Fruit fly (Drosophila melanogaster) whole organism, embryonic: ENCODE measurements around the gene Rpp14b.

ENCODE experiments used
- Ada2b ChIP-seq: fragments of 200-800 bp; sonication (Bioruptor generic); IDR thresholded peaks from 2 replicates; pipeline ENCODE4 v1.3.6; 2022; ENCODE audit warnings: missing biosample characterization, missing genetic modification characterization
- BtbVII ChIP-seq: fragments of 200-800 bp; sonication (Bioruptor generic); optimal IDR thresholded peaks from 3 replicates; lab custom pipeline; 2017; ENCODE audit warnings: missing biosample characterization, mild to moderate bottlenecking, missing genetic modification characterization
- Bteb2 ChIP-seq: fragments of 200-800 bp; sonication (Bioruptor generic); optimal IDR thresholded peaks from 2 replicates; lab custom pipeline; 2016; ENCODE audit warnings: missing biosample characterization, missing genetic modification characterization
- CG13287 ChIP-seq: fragments of 200-800 bp; sonication (Bioruptor generic); IDR thresholded peaks from 2 replicates; pipeline ENCODE4 v1.3.6; 2022; ENCODE audit warnings: missing biosample characterization, missing genetic modification characterization; ENCODE audit not compliant: partially characterized antibody
- CG13424 ChIP-seq: fragments of 200-800 bp; sonication (Bioruptor generic); optimal IDR thresholded peaks from 2 replicates; lab custom pipeline; 2019; ENCODE audit warnings: missing biosample characterization, mild to moderate bottlenecking, missing genetic modification characterization, moderate library complexity
- CG1603 ChIP-seq: fragments of 200-800 bp; sonication (Bioruptor generic); optimal IDR thresholded peaks from 2 replicates; lab custom pipeline; 2019; ENCODE audit warnings: missing biosample characterization, mild to moderate bottlenecking, missing genetic modification characterization, moderate library complexity
- CG16813 ChIP-seq: fragments of 200-800 bp; sonication (Bioruptor generic); IDR thresholded peaks from 3 replicates; pipeline ENCODE4 v1.3.6; 2022; ENCODE audit warnings: missing biosample characterization, missing genetic modification characterization; ENCODE audit not compliant: partially characterized antibody
- CG17328 ChIP-seq: fragments of 200-800 bp; sonication (Bioruptor generic); IDR thresholded peaks from 2 replicates; pipeline ENCODE4 v1.3.6; 2022; ENCODE audit warnings: missing biosample characterization, missing genetic modification characterization
- CG17385 ChIP-seq: fragments of 200-800 bp; sonication (Bioruptor generic); optimal IDR thresholded peaks from 3 replicates; lab custom pipeline; 2018; ENCODE audit warnings: missing biosample characterization, mild to moderate bottlenecking, missing genetic modification characterization
- CG17612 ChIP-seq: fragments of 200-800 bp; sonication (Bioruptor generic); IDR thresholded peaks from 2 replicates; pipeline ENCODE4 v1.3.6; 2022; ENCODE audit warnings: missing biosample characterization, missing genetic modification characterization
- CG17912 ChIP-seq: fragments of 200-800 bp; sonication (Bioruptor generic); optimal IDR thresholded peaks from 2 replicates; lab custom pipeline; 2018; ENCODE audit warnings: missing biosample characterization, mild to moderate bottlenecking, missing genetic modification characterization
- CG2116 ChIP-seq: fragments of 200-800 bp; sonication (Bioruptor generic); optimal IDR thresholded peaks from 3 replicates; lab custom pipeline; 2018; ENCODE audit warnings: missing biosample characterization, mild to moderate bottlenecking, missing genetic modification characterization
- CG2202 ChIP-seq: fragments of 200-800 bp; sonication (Bioruptor generic); optimal IDR thresholded peaks from 2 replicates; lab custom pipeline; 2018; ENCODE audit warnings: missing biosample characterization, mild to moderate bottlenecking, missing genetic modification characterization
- CG31441 ChIP-seq: fragments of 200-800 bp; sonication (Bioruptor generic); IDR thresholded peaks from 2 replicates; pipeline ENCODE4 v1.3.6; 2022; ENCODE audit warnings: missing biosample characterization, missing genetic modification characterization
- CG4707 ChIP-seq: fragments of 200-800 bp; sonication (Bioruptor generic); optimal IDR thresholded peaks from 2 replicates; lab custom pipeline; 2018; ENCODE audit warnings: missing biosample characterization, mild to moderate bottlenecking, missing genetic modification characterization, moderate library complexity
- CG6689 ChIP-seq: fragments of 200-800 bp; sonication (Bioruptor generic); IDR thresholded peaks from 2 replicates; pipeline ENCODE4 v1.3.6; 2022; ENCODE audit warnings: missing biosample characterization, missing genetic modification characterization
- CG7745 ChIP-seq: fragments of 200-800 bp; sonication (Bioruptor generic); optimal IDR thresholded peaks from 2 replicates; lab custom pipeline; 2018; ENCODE audit warnings: missing biosample characterization, mild to moderate bottlenecking, missing genetic modification characterization, moderate library complexity
- CG7928 ChIP-seq: fragments of 200-800 bp; sonication (Bioruptor generic); optimal IDR thresholded peaks from 2 replicates; lab custom pipeline; 2017; ENCODE audit warnings: missing biosample characterization, mild to moderate bottlenecking, missing genetic modification characterization
- CG8478 ChIP-seq: fragments of >200 bp; optimal IDR thresholded peaks from 2 replicates; lab custom pipeline; 2018
- CG9876 ChIP-seq: fragments of 200-800 bp; sonication (Bioruptor generic); optimal IDR thresholded peaks from 2 replicates; lab custom pipeline; 2016; ENCODE audit warnings: missing biosample characterization, missing genetic modification characterization
- CTCF ChIP-seq: fragments of 200-800 bp; sonication (Bioruptor generic); optimal IDR thresholded peaks from 2 replicates; lab custom pipeline; 2017; ENCODE audit warnings: missing biosample characterization, mild to moderate bottlenecking, missing genetic modification characterization, moderate library complexity
- D19A ChIP-seq: fragments of 200-800 bp; optimal IDR thresholded peaks from 3 replicates; lab custom pipeline; 2019; ENCODE audit warnings: missing biosample characterization, mild to moderate bottlenecking, missing genetic modification characterization, moderate library complexity
- Dp ChIP-seq: fragments of 200-800 bp; sonication (Bioruptor generic); optimal IDR thresholded peaks from 2 replicates; lab custom pipeline; 2018; ENCODE audit warnings: missing biosample characterization, mild to moderate bottlenecking, missing genetic modification characterization, moderate library complexity
- Dref ChIP-seq: fragments of 200-800 bp; sonication (Bioruptor generic); IDR thresholded peaks from 2 replicates; pipeline ENCODE4 v1.3.6; 2022; ENCODE audit warnings: missing biosample characterization, missing genetic modification characterization
- H15 ChIP-seq: fragments of 200-800 bp; sonication (Bioruptor generic); IDR thresholded peaks from 3 replicates; pipeline ENCODE4 v1.3.6; 2022; ENCODE audit warnings: missing biosample characterization, missing genetic modification characterization
- Hand ChIP-seq: fragments of 200-800 bp; sonication (Bioruptor generic); optimal IDR thresholded peaks from 2 replicates; lab custom pipeline; 2017; ENCODE audit warnings: mild to moderate bottlenecking, missing biosample characterization, missing genetic modification reagents, missing genetic modification characterization
- Hey ChIP-seq: fragments of 200-800 bp; sonication (Bioruptor generic); optimal IDR thresholded peaks from 3 replicates; lab custom pipeline; 2018; ENCODE audit warnings: missing biosample characterization, mild to moderate bottlenecking, missing genetic modification characterization
- Nf-YC ChIP-seq: fragments of 200-800 bp; optimal IDR thresholded peaks from 3 replicates; lab custom pipeline; 2019; ENCODE audit warnings: missing biosample characterization, mild to moderate bottlenecking, missing genetic modification characterization, moderate library complexity
- Poxn ChIP-seq: fragments of 200-800 bp; sonication (Bioruptor generic); IDR thresholded peaks from 2 replicates; pipeline ENCODE4 v1.3.6; 2022; ENCODE audit warnings: missing biosample characterization, missing genetic modification characterization
- Scr ChIP-seq: fragments of 200-800 bp; sonication (Bioruptor generic); IDR thresholded peaks from 2 replicates; pipeline ENCODE4 v1.3.6; 2022; ENCODE audit warnings: missing biosample characterization, missing genetic modification characterization; ENCODE audit not compliant: partially characterized antibody
- Sin3A ChIP-seq: fragments of >200 bp; optimal IDR thresholded peaks from 2 replicates; lab custom pipeline; 2018
- Sry-δ ChIP-seq: fragments of 200-800 bp; sonication (Bioruptor generic); optimal IDR thresholded peaks from 2 replicates; lab custom pipeline; 2016; ENCODE audit warnings: missing biosample characterization, missing genetic modification characterization
- ab ChIP-seq: fragments of 200-800 bp; sonication (Bioruptor generic); optimal IDR thresholded peaks from 2 replicates; lab custom pipeline; 2016; ENCODE audit warnings: missing biosample characterization, missing genetic modification characterization
- aop ChIP-seq: fragments of 200-800 bp; sonication (Bioruptor generic); IDR thresholded peaks from 2 replicates; pipeline ENCODE4 v1.3.6; 2022; ENCODE audit warnings: missing biosample characterization, missing genetic modification characterization
- ato ChIP-seq: fragments of 200-800 bp; sonication (Bioruptor generic); IDR thresholded peaks from 2 replicates; pipeline ENCODE4 v1.3.6; 2022; ENCODE audit warnings: missing biosample characterization, missing genetic modification characterization; ENCODE audit not compliant: partially characterized antibody
- bcd ChIP-seq: fragments of 200-800 bp; sonication (Bioruptor generic); optimal IDR thresholded peaks from 2 replicates; lab custom pipeline; 2017; ENCODE audit warnings: missing biosample characterization, mild to moderate bottlenecking, missing genetic modification characterization
- bowl ChIP-seq: fragments of 200-800 bp; sonication (Bioruptor generic); IDR thresholded peaks from 2 replicates; pipeline ENCODE4 v1.3.6; 2022; ENCODE audit warnings: missing biosample characterization, missing genetic modification characterization
- dan ChIP-seq: fragments of 200-800 bp; sonication (Bioruptor generic); IDR thresholded peaks from 2 replicates; pipeline ENCODE4 v1.3.6; 2022; ENCODE audit warnings: missing biosample characterization, missing genetic modification characterization
- ewg ChIP-seq: fragments of 200-800 bp; sonication (Bioruptor generic); optimal IDR thresholded peaks from 3 replicates; lab custom pipeline; 2017; ENCODE audit warnings: mild to moderate bottlenecking, missing biosample characterization, missing genetic modification reagents, missing genetic modification characterization
- gt ChIP-seq: fragments of 200-800 bp; sonication (Bioruptor generic); IDR thresholded peaks from 2 replicates; pipeline ENCODE4 v1.3.6; 2022; ENCODE audit warnings: missing biosample characterization, missing genetic modification characterization
- h ChIP-seq: fragments of >200 bp; optimal IDR thresholded peaks from 2 replicates; lab custom pipeline; 2017
- her ChIP-seq: fragments of 200-800 bp; sonication (Bioruptor generic); optimal IDR thresholded peaks from 2 replicates; lab custom pipeline; 2016; ENCODE audit warnings: missing biosample characterization, missing genetic modification characterization
- onecut ChIP-seq: fragments of 200-800 bp; sonication (Bioruptor generic); IDR thresholded peaks from 2 replicates; pipeline ENCODE4 v1.3.6; 2022; ENCODE audit warnings: missing biosample characterization, missing genetic modification characterization
- pho ChIP-seq: fragments of 200-800 bp; sonication (Bioruptor generic); optimal IDR thresholded peaks from 2 replicates; lab custom pipeline; 2016; ENCODE audit warnings: missing biosample characterization, missing genetic modification characterization
- pita ChIP-seq: fragments of 200-800 bp; sonication (Bioruptor generic); optimal IDR thresholded peaks from 2 replicates; lab custom pipeline; 2017; ENCODE audit warnings: missing biosample characterization, mild to moderate bottlenecking, missing genetic modification characterization
- run ChIP-seq: fragments of 200-800 bp; sonication (Bioruptor generic); optimal IDR thresholded peaks from 3 replicates; lab custom pipeline; 2018; ENCODE audit warnings: missing biosample characterization, mild to moderate bottlenecking, missing genetic modification characterization
- scrt ChIP-seq: fragments of 200-800 bp; sonication (Bioruptor generic); optimal IDR thresholded peaks from 2 replicates; lab custom pipeline; 2018; ENCODE audit warnings: missing biosample characterization, mild to moderate bottlenecking, missing genetic modification characterization, moderate library complexity
- tap ChIP-seq: fragments of 200-800 bp; optimal IDR thresholded peaks from 3 replicates; lab custom pipeline; 2019; ENCODE audit warnings: missing biosample characterization, mild to moderate bottlenecking, missing genetic modification characterization, moderate library complexity
- tin ChIP-seq: fragments of 200-800 bp; sonication (Bioruptor generic); optimal IDR thresholded peaks from 3 replicates; lab custom pipeline; 2016; ENCODE audit warnings: missing biosample characterization, missing genetic modification characterization
- tio ChIP-seq: fragments of 200-800 bp; sonication (Bioruptor generic); optimal IDR thresholded peaks from 2 replicates; lab custom pipeline; 2017; ENCODE audit warnings: missing biosample characterization, missing genetic modification characterization, inconsistent platforms
- tll ChIP-seq, 2 experiments: fragments of 200-800 bp in 1 of 2; fragments of >200 bp in 1 of 2; sonication (Bioruptor generic) in 1 of 2; optimal IDR thresholded peaks; 2 replicates each; lab custom pipeline; 2017 to 2019; ENCODE audit warnings: missing biosample characterization in 2 of 2, missing genetic modification characterization in 2 of 2, mild to moderate bottlenecking in 1 of 2, moderate library complexity in 1 of 2
- trh ChIP-seq: fragments of 200-800 bp; sonication (Bioruptor generic); optimal IDR thresholded peaks from 2 replicates; lab custom pipeline; 2016; ENCODE audit warnings: missing biosample characterization, missing genetic modification characterization
- twi ChIP-seq: fragments of 200-800 bp; optimal IDR thresholded peaks from 2 replicates; lab custom pipeline; 2019; ENCODE audit warnings: missing biosample characterization, mild to moderate bottlenecking, missing genetic modification characterization, moderate library complexity

Gene Rpp14b

dm6 chr3R:30014977-30015514, 40.7 kb upstream of the Rpp14b start, which contains the start of gene CG7920 (continued):
- TF ChIP-seq CG17912 (GFP tag; lab: Kevin White, UChicago) (no peak), scrt (GFP tag; lab: Kevin White, UChicago) (peak; percentile 47), dan (GFP tag; lab: Robert Waterston, UW) (no peak), CG16813 (peak; percentile 75), CG2202 (no peak), pita (GFP tag; lab: Kevin White, UChicago) (no peak), run (tag; lab: Kevin White, UChicago) (no peak), CG17612 (GFP tag; lab: Robert Waterston, UW) (no peak), Hey (tag; lab: Kevin White, UChicago) (no peak), CG13287 (GFP tag; lab: Robert Waterston, UW) (peak; percentile 89), Scr (GFP tag; lab: Robert Waterston, UW) (peak; percentile 85), CG17328 (no peak), tap (tag; lab: Kevin White, UChicago) (peak; percentile 11), her (GFP tag; lab: Kevin White, UChicago) (peak; percentile 8), Nf-YC (tag; lab: Kevin White, UChicago) (peak; percentile 41), CTCF (peak; percentile 75), trh (GFP tag; lab: Kevin White, UChicago) (no peak), CG7745 (no peak), CG9876 (no peak), CG4707 (GFP tag; lab: Kevin White, UChicago) (no peak), CG17385 (GFP tag; lab: Kevin White, UChicago) (no peak), CG13424 (tag; lab: Kevin White, UChicago) (no peak), CG2116 (GFP tag; lab: Kevin White, UChicago) (peak; percentile 75), aop (GFP tag; lab: Robert Waterston, UW) (no peak), bcd (no peak), Dref (peak; percentile 91), D19A (tag; lab: Kevin White, UChicago) (no peak), bowl (GFP tag; lab: Robert Waterston, UW) (no peak), H15 (GFP tag; lab: Robert Waterston, UW) (no peak), onecut (GFP tag; lab: Robert Waterston, UW) (no peak), Poxn (no peak), tll (GFP tag; optimal IDR thresholded peaks at IDR 0.05; lab: Kevin White, UChicago) (no peak), CG7928 (no peak), Hand (GFP tag; lab: Kevin White, UChicago) (peak; percentile 37), Sin3A (lab: Kevin White, UChicago) (peak; percentile 71), BtbVII (peak; percentile 48), CG31441 (GFP tag; lab: Robert Waterston, UW) (0 out of 2 replicates have a peak, but pooled peaks have one; percentile 8), Ada2b (GFP tag; lab: Robert Waterston, UW) (no peak), Dp (GFP tag; lab: Kevin White, UChicago) (peak; percentile 99), twi (tag; lab: Kevin White, UChicago) (no peak), ewg (GFP tag; lab: Kevin White, UChicago) (peak; percentile 3), tio (no peak), ab (GFP tag; lab: Kevin White, UChicago) (no peak), Bteb2 (GFP tag; lab: Kevin White, UChicago) (peak; percentile 29), tin (GFP tag; lab: Kevin White, UChicago) (peak; percentile 9), ato (GFP tag; lab: Robert Waterston, UW) (peak; percentile 61; the same call in 1 of the 2 replicates), gt (no peak), CG1603 (tag; lab: Kevin White, UChicago) (peak; percentile 63), CG6689 (GFP tag; lab: Robert Waterston, UW) (no peak), pho (GFP tag; lab: Kevin White, UChicago) (peak; percentile 46), CG8478 (no peak), h (lab: Kevin White, UChicago) (no peak), Sry-δ (GFP tag; lab: Kevin White, UChicago) (peak; percentile 74)
